Worm (Caenorhabditis elegans) whole organism, L3 larva: Measurements from ENCODE around the gene ife-1.

ENCODE experiments used
- ama-1 ChIP-seq: fragments of 150-350 bp; optimal IDR thresholded peaks from 2 replicates; lab custom pipeline; 2018
- ceh-16 ChIP-seq: sonication (generic microtip); optimal IDR thresholded peaks from 2 replicates; lab custom pipeline; 2017; ENCODE audit warnings: missing biosample characterization, missing genetic modification characterization
- ceh-28 ChIP-seq: fragments of 150-350 bp; optimal IDR thresholded peaks from 2 replicates; lab custom pipeline; 2014; ENCODE audit warnings: missing biosample characterization, missing genetic modification reagents, missing genetic modification characterization
- ceh-82 ChIP-seq: fragments of 150-350 bp; optimal IDR thresholded peaks from 2 replicates; lab custom pipeline; 2014; ENCODE audit warnings: missing biosample characterization, missing genetic modification characterization
- ceh-9 ChIP-seq: sonication (generic microtip); optimal IDR thresholded peaks from 2 replicates; lab custom pipeline; 2018; ENCODE audit warnings: missing biosample characterization, missing genetic modification characterization
- daf-12 ChIP-seq: fragments of 150-350 bp; optimal IDR thresholded peaks from 2 replicates; lab custom pipeline; 2014; ENCODE audit warnings: missing biosample characterization, missing genetic modification reagents, missing genetic modification characterization
- elt-1 ChIP-seq: fragments of 150-350 bp; optimal IDR thresholded peaks from 2 replicates; lab custom pipeline; 2014; ENCODE audit warnings: missing biosample characterization, missing genetic modification characterization
- elt-2 ChIP-seq: sonication (generic microtip); optimal IDR thresholded peaks from 2 replicates; lab custom pipeline; 2016; ENCODE audit warnings: missing genetic modification reagents, mild to moderate bottlenecking, missing genetic modification characterization, missing compliant biosample characterization
- elt-3 ChIP-seq, 3 experiments: fragments of 150-350 bp in 1 of 3; sonication (generic microtip) in 2 of 3; optimal IDR thresholded peaks; 2 replicates in 2 of 3; 4 replicates in 1 of 3; lab custom pipeline; 2014 to 2017; ENCODE audit warnings: missing biosample characterization in 3 of 3, missing genetic modification characterization in 3 of 3
- eor-1 ChIP-seq, 2 experiments: fragments of 150-350 bp; optimal IDR thresholded peaks; 2 replicates each; lab custom pipeline; 2014 to 2018; ENCODE audit warnings: missing biosample characterization in 2 of 2, missing genetic modification characterization in 2 of 2
- fkh-10 ChIP-seq: sonication (generic microtip); optimal IDR thresholded peaks from 2 replicates; lab custom pipeline; 2017; ENCODE audit warnings: missing biosample characterization, missing genetic modification reagents, missing genetic modification characterization
- fkh-2 ChIP-seq: fragments of 150-350 bp; optimal IDR thresholded peaks from 2 replicates; lab custom pipeline; 2014; ENCODE audit warnings: missing biosample characterization, missing genetic modification reagents, missing genetic modification characterization
- fos-1 ChIP-seq: fragments of 150-350 bp; optimal IDR thresholded peaks from 2 replicates; lab custom pipeline; 2014; ENCODE audit warnings: missing biosample characterization, missing genetic modification characterization
- hmg-11 ChIP-seq: sonication (generic microtip); optimal IDR thresholded peaks from 2 replicates; lab custom pipeline; 2016; ENCODE audit warnings: missing genetic modification characterization, missing compliant biosample characterization
- lin-15B ChIP-seq: fragments of 150-350 bp; optimal IDR thresholded peaks from 2 replicates; lab custom pipeline; 2014; ENCODE audit warnings: missing biosample characterization, missing genetic modification characterization
- lin-39 ChIP-seq: fragments of 150-350 bp; optimal IDR thresholded peaks from 2 replicates; lab custom pipeline; 2018; ENCODE audit warnings: missing biosample characterization, missing genetic modification reagents, missing genetic modification characterization
- lsy-12 ChIP-seq: sonication (generic microtip); optimal IDR thresholded peaks from 2 replicates; lab custom pipeline; 2016; ENCODE audit warnings: mild to moderate bottlenecking, missing genetic modification characterization, missing compliant biosample characterization
- mdl-1 ChIP-seq: fragments of 150-350 bp; optimal IDR thresholded peaks from 2 replicates; lab custom pipeline; 2014; ENCODE audit warnings: missing biosample characterization, missing genetic modification characterization
- nfya-1 ChIP-seq: sonication (generic microtip); optimal IDR thresholded peaks from 2 replicates; lab custom pipeline; 2017; ENCODE audit warnings: missing genetic modification characterization, mild to moderate bottlenecking, missing compliant biosample characterization, antibody characterized with exemption, moderate library complexity; ENCODE audit not compliant: insufficient read depth
- nhr-11 ChIP-seq: fragments of 150-350 bp; optimal IDR thresholded peaks from 2 replicates; lab custom pipeline; 2014; ENCODE audit warnings: missing biosample characterization, missing genetic modification characterization
- nhr-12 ChIP-seq: fragments of 150-350 bp; optimal IDR thresholded peaks from 2 replicates; lab custom pipeline; 2014; ENCODE audit warnings: missing biosample characterization, missing genetic modification characterization
- nhr-23 ChIP-seq: fragments of 150-350 bp; optimal IDR thresholded peaks from 2 replicates; lab custom pipeline; 2014; ENCODE audit warnings: missing biosample characterization, missing genetic modification reagents, missing genetic modification characterization
- nhr-237 ChIP-seq: fragments of 150-350 bp; optimal IDR thresholded peaks from 2 replicates; lab custom pipeline; 2014; ENCODE audit warnings: missing biosample characterization, missing genetic modification characterization
- nhr-25 ChIP-seq: sonication (generic microtip); optimal IDR thresholded peaks from 2 replicates; lab custom pipeline; 2017; ENCODE audit warnings: missing biosample characterization, missing genetic modification characterization
- nhr-28 ChIP-seq: fragments of 150-350 bp; optimal IDR thresholded peaks from 2 replicates; lab custom pipeline; 2014; ENCODE audit warnings: missing biosample characterization, missing genetic modification characterization
- nhr-67 ChIP-seq: fragments of 150-350 bp; optimal IDR thresholded peaks from 2 replicates; lab custom pipeline; 2014; ENCODE audit warnings: missing biosample characterization, missing genetic modification characterization
- nhr-76 ChIP-seq: fragments of 150-350 bp; sonication (generic microtip); optimal IDR thresholded peaks from 5 replicates; lab custom pipeline; 2014; ENCODE audit warnings: missing biosample characterization, missing genetic modification characterization
- pha-4 ChIP-seq: fragments of 150-350 bp; optimal IDR thresholded peaks from 2 replicates; lab custom pipeline; 2014; ENCODE audit warnings: missing biosample characterization, missing genetic modification reagents, missing genetic modification characterization
- pqm-1 ChIP-seq: fragments of 150-350 bp; optimal IDR thresholded peaks from 2 replicates; lab custom pipeline; 2017; ENCODE audit warnings: missing biosample characterization, missing genetic modification characterization, inconsistent platforms
- skn-1 ChIP-seq: fragments of 150-350 bp; optimal IDR thresholded peaks from 2 replicates; lab custom pipeline; 2014; ENCODE audit warnings: missing biosample characterization, missing genetic modification characterization
- snpc-4 ChIP-seq: fragments of 150-350 bp; optimal IDR thresholded peaks from 2 replicates; lab custom pipeline; 2014; ENCODE audit warnings: missing biosample characterization, missing genetic modification characterization
- unc-39 ChIP-seq: sonication (generic microtip); optimal IDR thresholded peaks from 4 replicates; lab custom pipeline; 2017; ENCODE audit warnings: missing biosample characterization, missing genetic modification characterization
- zag-1 ChIP-seq: fragments of 150-350 bp; optimal IDR thresholded peaks from 2 replicates; lab custom pipeline; 2014; ENCODE audit warnings: missing biosample characterization, missing genetic modification characterization
- ztf-4 ChIP-seq: fragments of 150-350 bp; optimal IDR thresholded peaks from 2 replicates; lab custom pipeline; 2014; ENCODE audit warnings: missing biosample characterization, missing genetic modification characterization

The ife-1 gene

ce11 chrIII:13339672-13340071 lies 3.5 kb upstream of the ife-1 start, which contains the start of gene F53A2.3:
TSS of gene F53A2.3 (minus strand) at chrIII:13339772.
- no peak for TF ChIP-seq lsy-12 (tag; lab: Kevin White, UChicago)
- TF ChIP-seq nhr-28 (tag; lab: Kevin White, UChicago), result no peak
- no peak for TF ChIP-seq nhr-25
- no peak for TF ChIP-seq nhr-237 (tag; lab: Kevin White, UChicago)
- TF ChIP-seq, all 47 proteins: peak for 0

ce11 chrIII:13340504-13341274 lies 2.5 kb upstream of the ife-1 start:
- no peak for TF ChIP-seq daf-12 (tag; lab: Kevin White, UChicago)
- TF ChIP-seq elt-2, result peak; percentile 10
- no peak for TF ChIP-seq fkh-2 (tag; lab: Kevin White, UChicago)
- TF ChIP-seq snpc-4 (tag; lab: Kevin White, UChicago), result no peak
- no peak for TF ChIP-seq skn-1
- peak; percentile 42 for TF ChIP-seq nfya-1
- no peak for TF ChIP-seq ceh-28 (tag; lab: Kevin White, UChicago)
- TF ChIP-seq fos-1 (tag; lab: Kevin White, UChicago), result no peak
- TF ChIP-seq nhr-28 (tag; lab: Kevin White, UChicago), result no peak
- TF ChIP-seq pqm-1, result no peak
- TF ChIP-seq ama-1 (lab: Kevin White, UChicago), result no peak
- peak; percentile 23 for TF ChIP-seq hmg-11 (tag; lab: Kevin White, UChicago)
- TF ChIP-seq ceh-9 (tag; lab: Kevin White, UChicago), result no peak
- TF ChIP-seq lin-15B (tag; lab: Kevin White, UChicago), result peak; percentile 9
- no peak for TF ChIP-seq mdl-1 (tag; lab: Kevin White, UChicago)
- TF ChIP-seq nhr-67 (tag; lab: Kevin White, UChicago), result no peak
- no peak for TF ChIP-seq fkh-10
- no peak for TF ChIP-seq elt-1 (tag; lab: Kevin White, UChicago)
- no peak for TF ChIP-seq lin-39 (tag; lab: Kevin White, UChicago)
- no peak for TF ChIP-seq ztf-4 (tag; lab: Kevin White, UChicago)
- no peak for TF ChIP-seq zag-1 (tag; lab: Kevin White, UChicago)
- no peak for TF ChIP-seq eor-1 (tag; optimal IDR thresholded peaks at IDR 0.05; lab: Kevin White, UChicago)
- no peak for TF ChIP-seq nhr-11 (tag; lab: Kevin White, UChicago)
- TF ChIP-seq, all 47 proteins: peak for 4

DNA sequence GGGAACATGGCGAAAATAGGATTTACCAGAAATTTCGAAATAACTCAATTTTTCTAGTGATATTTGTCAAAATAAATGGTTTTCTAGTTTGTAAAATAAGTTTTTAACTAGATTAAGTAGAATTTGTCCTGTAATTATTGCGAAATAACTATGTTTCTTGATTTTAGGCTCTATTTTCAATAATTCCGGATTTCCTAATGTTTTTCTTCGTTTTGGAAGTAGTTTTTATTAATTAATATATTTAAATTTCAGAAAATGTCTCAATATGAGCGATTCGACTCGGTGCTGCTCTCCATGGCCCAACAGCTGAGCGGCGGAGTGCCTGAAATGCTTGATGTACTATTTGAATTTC lies 2.0 kb upstream of the ife-1 start, which contains the start of gene nud-1:
TSS of gene nud-1 (plus strand) at position 253 of the 352 bp plus-strand sequence.
- TF ChIP-seq nhr-12 (tag; lab: Kevin White, UChicago) (no peak), fos-1 (tag; lab: Kevin White, UChicago) (no peak)

ce11 chrIII:13342079-13342734 lies 1.0 kb upstream of the ife-1 start, which contains the start of gene dro-1:
TSS of gene dro-1 (plus strand) at chrIII:13342684.
- no peak for TF ChIP-seq elt-3 (tag; optimal IDR thresholded peaks at IDR 0.05; lab: Kevin White, UChicago)
- TF ChIP-seq nhr-23 (tag; lab: Kevin White, UChicago), result no peak
- no peak for TF ChIP-seq nhr-67 (tag; lab: Kevin White, UChicago)
- no peak for TF ChIP-seq hmg-11 (tag; lab: Kevin White, UChicago)
- TF ChIP-seq eor-1 (tag; optimal IDR thresholded peaks at IDR 0.05; lab: Kevin White, UChicago), result no peak
- no peak for TF ChIP-seq nhr-237 (tag; lab: Kevin White, UChicago)
- no peak for TF ChIP-seq nhr-11 (tag; lab: Kevin White, UChicago)
- TF ChIP-seq pha-4 (tag; lab: Kevin White, UChicago), result no peak
- no peak for TF ChIP-seq nhr-76 (tag; lab: Kevin White, UChicago)
- no peak for TF ChIP-seq ceh-9 (tag; lab: Kevin White, UChicago)
- TF ChIP-seq unc-39 (tag; lab: Kevin White, UChicago), result no peak
- no peak for TF ChIP-seq ama-1 (lab: Kevin White, UChicago)
- no peak for TF ChIP-seq ceh-16
- TF ChIP-seq ceh-82 (tag; lab: Kevin White, UChicago), result no peak
- TF ChIP-seq zag-1 (tag; lab: Kevin White, UChicago), result no peak
- TF ChIP-seq, all 47 proteins: peak for 0
